Worm (Caenorhabditis elegans) whole organism, early embryonic: ENCODE measurements around the gene mfn-1.

Experiments used
- B0310.2 ChIP-seq: sonication (generic microtip); optimal IDR thresholded peaks from 2 replicates; lab custom pipeline; 2016; ENCODE audit warnings: mild to moderate bottlenecking, missing genetic modification characterization, missing compliant biosample characterization
- F13C5.2 ChIP-seq: sonication (generic microtip); optimal IDR thresholded peaks from 2 replicates; lab custom pipeline; 2017; ENCODE audit warnings: mild to moderate bottlenecking, missing genetic modification characterization, inconsistent platforms, missing compliant biosample characterization
- aly-1 ChIP-seq: sonication (generic microtip); optimal IDR thresholded peaks from 2 replicates; lab custom pipeline; 2016; ENCODE audit warnings: missing genetic modification characterization, missing compliant biosample characterization
- ama-1 ChIP-seq: fragments of 150-350 bp; optimal IDR thresholded peaks from 2 replicates; lab custom pipeline; 2014
- ceh-13 ChIP-seq: fragments of 200-800 bp; sonication (Bioruptor generic); optimal IDR thresholded peaks from 2 replicates; lab custom pipeline; 2018; ENCODE audit warnings: mild to moderate bottlenecking, missing genetic modification characterization, missing compliant biosample characterization
- ceh-36 ChIP-seq: sonication (generic microtip); optimal IDR thresholded peaks from 2 replicates; lab custom pipeline; 2016; ENCODE audit warnings: missing genetic modification characterization, inconsistent platforms, missing compliant biosample characterization
- ets-7 ChIP-seq: sonication (generic microtip); optimal IDR thresholded peaks from 2 replicates; lab custom pipeline; 2016; ENCODE audit warnings: missing genotype, missing genetic modification characterization, missing compliant biosample characterization
- flt-1 ChIP-seq: fragments of 200-800 bp; sonication (Bioruptor generic); IDR thresholded peaks from 2 replicates; pipeline ENCODE4 v1.3.6; 2022; ENCODE audit warnings: missing genetic modification characterization, missing compliant biosample characterization
- hmbx-1 ChIP-seq: sonication (generic microtip); optimal IDR thresholded peaks from 2 replicates; lab custom pipeline; 2016; ENCODE audit warnings: mild to moderate bottlenecking, missing genetic modification characterization, missing compliant biosample characterization
- hmg-4 ChIP-seq: fragments of 200-800 bp; sonication (Bioruptor generic); optimal IDR thresholded peaks from 2 replicates; lab custom pipeline; 2018; ENCODE audit warnings: mild to moderate bottlenecking, missing genetic modification characterization, missing compliant biosample characterization
- hnd-1 ChIP-seq: sonication (generic microtip); optimal IDR thresholded peaks from 2 replicates; lab custom pipeline; 2016; ENCODE audit warnings: missing genetic modification characterization, missing compliant biosample characterization
- pes-1 ChIP-seq: fragments of 200-800 bp; sonication (Bioruptor generic); IDR thresholded peaks from 2 replicates; pipeline ENCODE4 v1.3.6; 2022; ENCODE audit warnings: missing genetic modification reagents, missing genetic modification characterization, missing compliant biosample characterization
- scrt-1 ChIP-seq: fragments of 200-800 bp; sonication (Bioruptor generic); IDR thresholded peaks from 2 replicates; pipeline ENCODE4 v1.3.6; 2022; ENCODE audit warnings: missing genetic modification characterization, missing compliant biosample characterization
- sea-1 ChIP-seq: fragments of 200-800 bp; sonication (Bioruptor generic); conservative IDR thresholded peaks from 2 replicates; pipeline ENCODE4 v1.3.6; 2022; ENCODE audit warnings: missing genetic modification characterization, missing compliant biosample characterization
- tbx-11 ChIP-seq: fragments of 200-800 bp; sonication (Bioruptor generic); IDR thresholded peaks from 2 replicates; pipeline ENCODE4 v1.3.6; 2022; ENCODE audit warnings: missing genetic modification characterization, missing compliant biosample characterization
- tbx-37 ChIP-seq: fragments of 200-800 bp; sonication (Bioruptor generic); conservative IDR thresholded peaks from 2 replicates; pipeline ENCODE4 v1.3.6; 2022; ENCODE audit warnings: missing genetic modification reagents, missing genetic modification characterization, missing compliant biosample characterization
- tra-4 ChIP-seq: sonication (generic microtip); optimal IDR thresholded peaks from 2 replicates; lab custom pipeline; 2017; ENCODE audit warnings: missing genetic modification characterization, missing compliant biosample characterization

mfn-1 gene

ce11 chrII:11485200-11485599, 13.4 kb upstream of the mfn-1 start, which contains the start of gene twk-5:
TSS of gene twk-5 (minus strand) at chrII:11485300.
- TF ChIP-seq flt-1 (GFP tag; lab: Robert Waterston, UW) (no peak), ceh-13 (GFP tag; lab: Kevin White, UChicago) (no peak), tbx-11 (GFP tag; lab: Robert Waterston, UW) (no peak), tra-4 (tag; lab: Kevin White, UChicago) (no peak), hnd-1 (tag; lab: Kevin White, UChicago) (no peak), tbx-37 (no peak), ets-7 (tag; lab: Kevin White, UChicago) (no peak), hmbx-1 (no peak), ceh-36 (no peak)

- TF ChIP-seq pes-1 (GFP tag; lab: Robert Waterston, UW) (peak; percentile 97), F13C5.2 (peak; percentile 97), B0310.2 (tag; lab: Kevin White, UChicago) (peak; percentile 97), ama-1 (lab: Kevin White, UChicago) (no peak), hmbx-1 (peak; percentile 89), tbx-37 (peak; percentile 98), sea-1 (peak; percentile 97), hmg-4 (GFP tag; lab: Kevin White, UChicago) (peak; percentile 98), tra-4 (tag; lab: Kevin White, UChicago) (peak; percentile 93), ceh-13 (GFP tag; lab: Kevin White, UChicago) (peak; percentile 93), hnd-1 (tag; lab: Kevin White, UChicago) (peak; percentile 94), flt-1 (GFP tag; lab: Robert Waterston, UW) (peak; percentile 97), aly-1 (tag; lab: Kevin White, UChicago) (peak; percentile 97), ets-7 (tag; lab: Kevin White, UChicago) (peak; percentile 89), scrt-1 (GFP tag; lab: Robert Waterston, UW) (peak; percentile 95), tbx-11 (GFP tag; lab: Robert Waterston, UW) (peak; percentile 96), ceh-36 (peak; percentile 97)
These were observed 12.8 kb upstream of the mfn-1 start for ce11 chrII:11484600-11484999.

- no peak for TF ChIP-seq hnd-1 (tag; lab: Kevin White, UChicago)
- TF ChIP-seq F13C5.2 = no peak
- no peak for TF ChIP-seq tra-4 (tag; lab: Kevin White, UChicago)
- TF ChIP-seq B0310.2 (tag; lab: Kevin White, UChicago) = no peak
- no peak for TF ChIP-seq pes-1 (GFP tag; lab: Robert Waterston, UW)
- TF ChIP-seq aly-1 (tag; lab: Kevin White, UChicago) = no peak
- no peak for TF ChIP-seq hmg-4 (GFP tag; lab: Kevin White, UChicago)
These were observed 7.3 kb upstream of the mfn-1 start, which contains the start of gene W02B12.12 for ce11 chrII:11479076-11479475. TSS of gene W02B12.12 (minus strand) at chrII:11479176.

DNA sequence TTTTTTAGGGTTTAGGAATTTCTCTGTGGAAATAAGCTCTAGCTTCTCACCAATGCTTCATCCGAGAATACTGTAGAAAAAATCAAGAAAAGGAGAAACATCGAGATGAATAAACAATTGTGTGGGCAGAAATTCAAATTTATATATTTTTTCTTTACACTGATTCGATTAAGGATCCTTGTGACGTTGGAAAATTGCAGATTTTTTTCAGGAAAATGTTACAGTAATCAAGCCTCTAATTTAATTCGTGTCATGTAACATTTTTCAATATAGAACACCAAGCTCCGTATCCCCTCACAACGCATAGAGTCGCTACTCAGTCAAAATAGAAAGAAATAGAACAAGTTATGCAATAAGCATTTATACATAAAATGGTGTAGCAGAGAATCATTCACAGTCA, 4.6 kb upstream of the mfn-1 start, which contains the start of gene W02B12.16:
Gene W02B12.16 (minus strand): TSS at position 101 of the 400 bp plus-strand sequence.
- TF ChIP-seq scrt-1 (GFP tag; lab: Robert Waterston, UW) (no peak), ama-1 (lab: Kevin White, UChicago) (no peak), ceh-13 (GFP tag; lab: Kevin White, UChicago) (no peak), flt-1 (GFP tag; lab: Robert Waterston, UW) (no peak), sea-1 (no peak), hnd-1 (tag; lab: Kevin White, UChicago) (no peak), hmbx-1 (no peak), pes-1 (GFP tag; lab: Robert Waterston, UW) (no peak), aly-1 (tag; lab: Kevin White, UChicago) (no peak), F13C5.2 (no peak), hmg-4 (GFP tag; lab: Kevin White, UChicago) (no peak)

- no peak for TF ChIP-seq ama-1 (lab: Kevin White, UChicago)
- peak; percentile 62; the same call in 1 of the 2 replicates for TF ChIP-seq tbx-37
- peak; percentile 72 for TF ChIP-seq flt-1 (GFP tag; lab: Robert Waterston, UW)
- TF ChIP-seq F13C5.2 = peak; percentile 44
- peak; percentile 22 for TF ChIP-seq hmg-4 (GFP tag; lab: Kevin White, UChicago)
These were observed 1.8 kb upstream of the mfn-1 start, which contains the start of the genes metl-1 and W02B12.11 for ce11 chrII:11473525-11474181. TSS of gene metl-1 (minus strand) at chrII:11473575. TSS of gene W02B12.11 (plus strand) at chrII:11473861.

DNA sequence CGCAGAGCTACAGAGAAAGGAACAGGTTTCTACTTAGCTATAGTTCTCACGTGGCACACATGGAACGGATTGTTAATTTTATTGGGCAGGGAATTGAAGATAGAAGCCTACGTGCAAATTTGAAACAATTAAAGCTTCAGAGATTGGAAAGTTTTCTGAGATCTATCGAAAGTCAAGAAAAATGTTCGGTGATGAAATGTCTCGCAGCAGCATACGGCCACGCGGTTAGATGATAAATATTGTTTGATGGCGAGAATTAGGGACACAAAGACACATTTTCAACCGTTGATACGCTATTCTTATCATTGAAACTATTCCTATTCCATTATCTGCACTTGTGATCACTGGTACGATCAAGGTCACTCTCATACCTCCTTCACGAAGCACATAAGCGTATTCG, 726 bp upstream of the mfn-1 start:
- TF ChIP-seq F13C5.2 (no peak), aly-1 (tag; lab: Kevin White, UChicago) (no peak), scrt-1 (GFP tag; lab: Robert Waterston, UW) (no peak)

- TF ChIP-seq hnd-1 (tag; lab: Kevin White, UChicago) = no peak
- no peak for TF ChIP-seq scrt-1 (GFP tag; lab: Robert Waterston, UW)
- TF ChIP-seq F13C5.2 = no peak
- no peak for TF ChIP-seq B0310.2 (tag; lab: Kevin White, UChicago)
- TF ChIP-seq hmg-4 (GFP tag; lab: Kevin White, UChicago) = no peak
- no peak for TF ChIP-seq pes-1 (GFP tag; lab: Robert Waterston, UW)
- TF ChIP-seq ceh-13 (GFP tag; lab: Kevin White, UChicago) = no peak
- TF ChIP-seq tbx-37 = no peak
- no peak for TF ChIP-seq ama-1 (lab: Kevin White, UChicago)
- TF ChIP-seq ets-7 (tag; lab: Kevin White, UChicago) = no peak
These were observed 2.2 kb downstream of the mfn-1 start, which contains the start of gene cisd-1 for ce11 chrII:11469574-11470108. TSS of gene cisd-1 (minus strand) at chrII:11469624.
